Worm (Caenorhabditis elegans): ENCODE results near the gene C06C6.8.

DNA sequence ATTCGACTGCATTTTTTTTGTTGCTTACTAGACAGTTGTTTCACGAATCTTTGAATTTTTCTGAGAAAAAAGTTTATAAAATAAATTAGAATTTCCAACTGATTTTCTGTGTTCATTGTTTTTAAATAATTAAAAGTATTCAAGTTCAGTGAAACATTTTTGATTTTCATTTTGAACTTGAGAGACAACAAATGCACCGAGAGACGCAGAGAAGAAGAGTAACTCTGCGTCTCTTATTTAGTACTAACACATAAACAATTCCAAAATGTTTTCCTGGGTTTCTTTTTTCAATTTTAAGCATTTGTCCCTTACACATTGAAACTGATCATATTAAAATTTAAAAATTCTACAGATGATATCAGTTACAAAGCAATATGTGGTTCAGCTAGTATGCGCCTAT, 37.5 kb upstream of the C06C6.8 start:
- TF ChIP-seq aly-1 (tag; optimal IDR thresholded peaks at IDR 0.05) (no peak), ama-1 (optimal IDR thresholded peaks at IDR 0.05) (no peak), hmbx-1 (tag; optimal IDR thresholded peaks at IDR 0.05) (no peak), flt-1 (GFP tag; IDR thresholded peaks at IDR 0.05) (no peak), ceh-36 (tag; optimal IDR thresholded peaks at IDR 0.05) (no peak), scrt-1 (GFP tag; IDR thresholded peaks at IDR 0.05) (no peak), pes-1 (GFP tag; IDR thresholded peaks at IDR 0.05) (no peak)
